Fruit fly (Drosophila melanogaster) whole organism, embryonic: ENCODE data around the gene eIF3l.

Source experiments
- Aef1 ChIP-seq: fragments of 200-800 bp; sonication (Bioruptor generic); IDR thresholded peaks from 3 replicates; pipeline ENCODE4 v1.3.6; 2022; ENCODE audit warnings: missing biosample characterization, missing genetic modification characterization
- Bdp1 ChIP-seq: fragments of 200-800 bp; sonication (Bioruptor generic); optimal IDR thresholded peaks from 3 replicates; lab custom pipeline; 2016; ENCODE audit warnings: missing biosample characterization, missing genetic modification characterization
- CG11723 ChIP-seq: fragments of 200-800 bp; sonication (Bioruptor generic); optimal IDR thresholded peaks from 2 replicates; lab custom pipeline; 2017; ENCODE audit warnings: missing biosample characterization, mild to moderate bottlenecking, missing genetic modification characterization
- CG12104 ChIP-seq: fragments of 200-800 bp; sonication (Bioruptor generic); optimal IDR thresholded peaks from 3 replicates; lab custom pipeline; 2016; ENCODE audit warnings: missing biosample characterization, missing genetic modification characterization
- CG1233 ChIP-seq: fragments of 200-800 bp; sonication (Bioruptor generic); optimal IDR thresholded peaks from 4 replicates; lab custom pipeline; 2018; ENCODE audit warnings: missing biosample characterization, mild to moderate bottlenecking, missing genetic modification characterization
- CG12659 ChIP-seq: fragments of 200-800 bp; sonication (Bioruptor generic); optimal IDR thresholded peaks from 3 replicates; lab custom pipeline; 2017; ENCODE audit warnings: mild to moderate bottlenecking, missing biosample characterization, missing genetic modification reagents, missing genetic modification characterization
- CG12744 ChIP-seq: fragments of 200-800 bp; sonication (Bioruptor generic); optimal IDR thresholded peaks from 2 replicates; lab custom pipeline; 2016; ENCODE audit warnings: missing biosample characterization, missing genetic modification characterization
- CG15011 ChIP-seq: fragments of 200-800 bp; sonication (Bioruptor generic); optimal IDR thresholded peaks from 3 replicates; lab custom pipeline; 2018; ENCODE audit warnings: missing biosample characterization, mild to moderate bottlenecking, missing genetic modification characterization
- CG15269 ChIP-seq: fragments of 200-800 bp; sonication (Bioruptor generic); optimal IDR thresholded peaks from 2 replicates; lab custom pipeline; 2018; ENCODE audit warnings: missing biosample characterization, mild to moderate bottlenecking, missing genetic modification characterization, moderate library complexity
- CG1529 ChIP-seq: fragments of 200-800 bp; sonication (Bioruptor generic); optimal IDR thresholded peaks from 3 replicates; lab custom pipeline; 2018; ENCODE audit warnings: missing biosample characterization, missing genetic modification characterization
- CG18262 ChIP-seq: fragments of 200-800 bp; optimal IDR thresholded peaks from 3 replicates; lab custom pipeline; 2019; ENCODE audit warnings: missing biosample characterization, mild to moderate bottlenecking, missing genetic modification characterization, moderate library complexity
- CG2678 ChIP-seq: fragments of 200-800 bp; sonication (Bioruptor generic); optimal IDR thresholded peaks from 3 replicates; lab custom pipeline; 2019; ENCODE audit warnings: missing biosample characterization, mild to moderate bottlenecking, missing genetic modification characterization, moderate library complexity
- CG31224 ChIP-seq: fragments of 200-800 bp; sonication (Bioruptor generic); IDR thresholded peaks from 2 replicates; pipeline ENCODE4 v1.3.6; 2022; ENCODE audit warnings: missing biosample characterization, missing genetic modification characterization
- CG4617 ChIP-seq: fragments of 200-800 bp; sonication (Bioruptor generic); optimal IDR thresholded peaks from 3 replicates; lab custom pipeline; 2016; ENCODE audit warnings: missing biosample characterization, missing genetic modification characterization, borderline replicate concordance
- CG4854 ChIP-seq: fragments of 200-800 bp; sonication (Bioruptor generic); optimal IDR thresholded peaks from 2 replicates; lab custom pipeline; 2016; ENCODE audit warnings: missing biosample characterization, missing genetic modification characterization, inconsistent platforms
- CG6175 ChIP-seq: fragments of 200-800 bp; sonication (Bioruptor generic); IDR thresholded peaks from 3 replicates; pipeline ENCODE4 v1.3.6; 2022; ENCODE audit warnings: missing biosample characterization, missing genetic modification characterization
- CG6683 ChIP-seq: fragments of 200-800 bp; sonication (Bioruptor generic); optimal IDR thresholded peaks from 2 replicates; lab custom pipeline; 2017; ENCODE audit warnings: missing biosample characterization, mild to moderate bottlenecking, missing genetic modification characterization, missing genetic modification reagents
- CG6854 ChIP-seq: fragments of 200-800 bp; sonication (Bioruptor generic); optimal IDR thresholded peaks from 3 replicates; lab custom pipeline; 2017; ENCODE audit warnings: missing biosample characterization, mild to moderate bottlenecking, missing genetic modification characterization
- CG8359 ChIP-seq: fragments of 200-800 bp; sonication (Bioruptor generic); optimal IDR thresholded peaks from 2 replicates; lab custom pipeline; 2017; ENCODE audit warnings: missing biosample characterization, mild to moderate bottlenecking, missing genetic modification characterization, borderline replicate concordance
- Doc3 ChIP-seq: fragments of 200-800 bp; sonication (Bioruptor generic); IDR thresholded peaks from 3 replicates; pipeline ENCODE4 v1.3.6; 2022; ENCODE audit warnings: missing biosample characterization, missing genetic modification characterization; ENCODE audit not compliant: partially characterized antibody
- E2f1 ChIP-seq: fragments of 200-800 bp; sonication (Bioruptor generic); IDR thresholded peaks from 2 replicates; pipeline ENCODE4 v1.3.6; 2022; ENCODE audit warnings: missing biosample characterization, missing genetic modification characterization
- HLH54F ChIP-seq: fragments of 200-800 bp; sonication (Bioruptor generic); optimal IDR thresholded peaks from 3 replicates; lab custom pipeline; 2016; ENCODE audit warnings: missing biosample characterization, missing genetic modification characterization
- Hr3 ChIP-seq: fragments of 200-800 bp; sonication (Bioruptor generic); optimal IDR thresholded peaks from 3 replicates; lab custom pipeline; 2016; ENCODE audit warnings: missing biosample characterization, missing genetic modification characterization
- Hr78 ChIP-seq, 2 experiments: fragments of 200-800 bp in 1 of 2; fragments of >200 bp in 1 of 2; sonication (Bioruptor generic) in 1 of 2; optimal IDR thresholded peaks; 2 replicates each; lab custom pipeline; 2017 to 2019; ENCODE audit warnings: missing biosample characterization in 2 of 2, missing genetic modification characterization in 2 of 2, mild to moderate bottlenecking in 1 of 2, moderate library complexity in 1 of 2
- Sry-δ ChIP-seq: fragments of 200-800 bp; sonication (Bioruptor generic); optimal IDR thresholded peaks from 2 replicates; lab custom pipeline; 2016; ENCODE audit warnings: missing biosample characterization, missing genetic modification characterization
- Tbp ChIP-seq: fragments of >200 bp; optimal IDR thresholded peaks from 2 replicates; lab custom pipeline; 2018; ENCODE audit warnings: missing biosample characterization, missing genetic modification characterization
- YL-1 ChIP-seq: fragments of 200-800 bp; sonication (Bioruptor generic); optimal IDR thresholded peaks from 3 replicates; lab custom pipeline; 2017; ENCODE audit warnings: missing biosample characterization, mild to moderate bottlenecking, missing genetic modification characterization
- bigmax ChIP-seq: fragments of 200-800 bp; sonication (Bioruptor generic); optimal IDR thresholded peaks from 2 replicates; lab custom pipeline; 2018; ENCODE audit warnings: missing biosample characterization, mild to moderate bottlenecking, missing genetic modification characterization
- cas ChIP-seq: fragments of 200-800 bp; sonication (Bioruptor generic); IDR thresholded peaks from 2 replicates; pipeline ENCODE4 v1.3.6; 2022; ENCODE audit warnings: missing biosample characterization, missing genetic modification characterization
- ci ChIP-seq: fragments of 200-800 bp; sonication (Bioruptor generic); IDR thresholded peaks from 3 replicates; pipeline ENCODE4 v1.3.6; 2022; ENCODE audit warnings: missing biosample characterization, missing genetic modification characterization
- dmrt99B ChIP-seq: fragments of 200-800 bp; sonication (Bioruptor generic); optimal IDR thresholded peaks from 2 replicates; lab custom pipeline; 2018; ENCODE audit warnings: missing biosample characterization, mild to moderate bottlenecking, missing genetic modification characterization, moderate library complexity
- ewg ChIP-seq: fragments of 200-800 bp; sonication (Bioruptor generic); optimal IDR thresholded peaks from 3 replicates; lab custom pipeline; 2017; ENCODE audit warnings: mild to moderate bottlenecking, missing biosample characterization, missing genetic modification reagents, missing genetic modification characterization
- gsb ChIP-seq: fragments of 200-800 bp; sonication (Bioruptor generic); IDR thresholded peaks from 2 replicates; pipeline ENCODE4 v1.3.6; 2022; ENCODE audit warnings: missing biosample characterization, missing genetic modification characterization
- gt ChIP-seq: fragments of 200-800 bp; sonication (Bioruptor generic); IDR thresholded peaks from 2 replicates; pipeline ENCODE4 v1.3.6; 2022; ENCODE audit warnings: missing biosample characterization, missing genetic modification characterization
- insv ChIP-seq, 2 experiments: fragments of 200-800 bp; sonication (Bioruptor generic); optimal IDR thresholded peaks; 3 replicates each; lab custom pipeline; 2016 to 2018; ENCODE audit warnings: missing biosample characterization in 2 of 2, missing genetic modification characterization in 2 of 2
- nerfin-1 ChIP-seq: fragments of 200-800 bp; sonication (Bioruptor generic); optimal IDR thresholded peaks from 3 replicates; lab custom pipeline; 2019; ENCODE audit warnings: missing biosample characterization, mild to moderate bottlenecking, missing genetic modification characterization, moderate library complexity
- pan ChIP-seq, 4 experiments: fragments of >200 bp in 3 of 4; fragments of 200-800 bp in 1 of 4; sonication (Bioruptor generic) in 1 of 4; optimal IDR thresholded peaks in 3 of 4; IDR thresholded peaks in 1 of 4; 2 replicates each; pipeline versions ENCODE4 v1.3.6 to Lab custom; 2017 to 2022; ENCODE audit warnings: missing biosample characterization in 2 of 4, missing genetic modification characterization in 2 of 4, mixed read lengths in 1 of 4
- pnt ChIP-seq: fragments of 200-800 bp; sonication (Bioruptor generic); optimal IDR thresholded peaks from 3 replicates; lab custom pipeline; 2016; ENCODE audit warnings: missing biosample characterization, missing genetic modification characterization
- ranshi ChIP-seq: fragments of 200-800 bp; sonication (Bioruptor generic); IDR thresholded peaks from 2 replicates; pipeline ENCODE4 v1.3.6; 2022; ENCODE audit warnings: missing biosample characterization, missing genetic modification characterization
- sc ChIP-seq, 3 experiments: fragments of >200 bp in 2 of 3; fragments of 200-800 bp in 1 of 3; sonication (Bioruptor generic) in 1 of 3; optimal IDR thresholded peaks; 2 replicates in 2 of 3; 3 replicates in 1 of 3; lab custom pipeline; 2017; ENCODE audit warnings: mild to moderate bottlenecking in 1 of 3, missing biosample characterization in 1 of 3, missing genetic modification characterization in 1 of 3, missing genetic modification reagents in 1 of 3
- sd ChIP-seq: fragments of 200-800 bp; sonication (Bioruptor generic); optimal IDR thresholded peaks from 3 replicates; lab custom pipeline; 2018; ENCODE audit warnings: missing biosample characterization, mild to moderate bottlenecking, missing genetic modification characterization, moderate library complexity
- slbo ChIP-seq: fragments of 200-800 bp; sonication (Bioruptor generic); IDR thresholded peaks from 2 replicates; pipeline ENCODE4 v1.3.6; 2022; ENCODE audit warnings: missing biosample characterization, missing genetic modification characterization
- tna ChIP-seq: fragments of 200-800 bp; sonication (Bioruptor generic); IDR thresholded peaks from 2 replicates; pipeline ENCODE4 v1.3.6; 2022; ENCODE audit warnings: missing biosample characterization, missing genetic modification characterization; ENCODE audit not compliant: partially characterized antibody
- trh ChIP-seq: fragments of 200-800 bp; sonication (Bioruptor generic); optimal IDR thresholded peaks from 2 replicates; lab custom pipeline; 2016; ENCODE audit warnings: missing biosample characterization, missing genetic modification characterization
- vfl ChIP-seq: fragments of 200-800 bp; sonication (Bioruptor generic); optimal IDR thresholded peaks from 2 replicates; lab custom pipeline; 2016; ENCODE audit warnings: missing biosample characterization, missing genetic modification characterization
- vvl ChIP-seq: fragments of 200-800 bp; sonication (Bioruptor generic); IDR thresholded peaks from 2 replicates; pipeline ENCODE4 v1.3.6; 2022; ENCODE audit warnings: missing biosample characterization, missing genetic modification characterization
- zf30C ChIP-seq: fragments of 200-800 bp; sonication (Bioruptor generic); optimal IDR thresholded peaks from 3 replicates; lab custom pipeline; 2018; ENCODE audit warnings: missing biosample characterization, mild to moderate bottlenecking, missing genetic modification characterization

The eIF3l gene

DNA sequence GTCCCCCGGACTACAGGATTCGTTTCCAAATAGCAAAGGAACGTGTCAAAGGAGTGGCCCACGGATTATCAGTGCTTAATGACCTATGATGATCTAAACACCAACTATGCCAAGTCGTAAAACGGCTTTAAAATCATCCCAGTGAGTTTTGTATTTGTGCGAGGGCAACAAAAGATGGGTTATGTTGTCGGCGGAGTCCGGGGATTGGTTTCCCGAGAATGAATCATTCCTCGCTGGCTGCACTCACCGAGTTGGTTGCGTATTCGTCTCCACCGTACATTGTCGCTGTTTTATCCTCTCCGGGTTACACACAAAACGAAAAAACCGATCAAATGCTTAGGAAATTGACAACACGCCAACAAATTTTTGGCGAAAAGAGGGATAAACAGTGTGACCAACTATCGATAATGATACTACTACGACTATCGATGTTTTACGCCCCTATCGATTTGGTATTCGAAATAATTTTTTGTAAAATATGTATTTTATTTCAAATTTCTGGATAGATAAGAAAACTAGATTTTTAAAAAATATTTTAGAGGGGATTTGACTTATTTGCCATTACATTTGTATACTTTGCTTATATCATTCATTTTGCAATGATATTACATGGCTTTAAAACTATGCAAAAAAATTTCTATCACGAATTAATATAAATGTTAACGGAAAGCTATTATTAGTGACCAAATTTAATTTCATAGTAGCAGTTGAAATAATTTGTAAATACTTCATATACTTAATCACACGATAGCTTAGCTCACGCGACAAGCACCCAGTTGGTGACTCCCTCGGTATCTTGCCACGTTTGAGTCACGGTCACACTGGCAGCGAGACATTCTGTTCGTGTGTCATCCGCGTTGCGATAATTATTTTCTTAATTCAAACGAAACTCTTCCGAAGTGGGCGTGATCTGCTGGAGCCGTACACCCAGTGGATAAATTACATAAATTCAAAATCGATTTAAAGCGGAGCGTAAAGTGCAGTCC, at the start of gene eIF3l, which contains the start of gene Nrx-IV (continued):
- TF ChIP-seq Bdp1 (GFP tag; lab: Kevin White, UChicago), result no peak
- no peak for TF ChIP-seq CG6854 (GFP tag; lab: Kevin White, UChicago)
- TF ChIP-seq Hr78 (GFP tag; optimal IDR thresholded peaks at IDR 0.05; lab: Kevin White, UChicago), result no peak
- TF ChIP-seq bigmax (GFP tag; lab: Kevin White, UChicago), result peak; percentile 88
- peak; percentile 59; the same call in 2 of the 3 replicates for TF ChIP-seq Doc3 (GFP tag; lab: Robert Waterston, UW)
- no peak for TF ChIP-seq HLH54F
- no peak for TF ChIP-seq dmrt99B (tag; lab: Kevin White, UChicago)
- no peak for TF ChIP-seq pan (optimal IDR thresholded peaks at IDR 0.05; lab: Kevin White, UChicago)
- no peak for TF ChIP-seq pan (GFP tag; optimal IDR thresholded peaks at IDR 0.05 in 1 of 2, IDR thresholded peaks at IDR 0.05 in 1 of 2)
- no peak for TF ChIP-seq CG11723 (GFP tag; lab: Kevin White, UChicago)
- no peak for TF ChIP-seq E2f1 (GFP tag; lab: Robert Waterston, UW)
- no peak for TF ChIP-seq CG2678 (tag; lab: Kevin White, UChicago)
- no peak for TF ChIP-seq sc (optimal IDR thresholded peaks at IDR 0.05; lab: Kevin White, UChicago)
- no peak for TF ChIP-seq sc (GFP tag; optimal IDR thresholded peaks at IDR 0.05; lab: Kevin White, UChicago)
- no peak for TF ChIP-seq ranshi
- no peak for TF ChIP-seq vvl (GFP tag; lab: Robert Waterston, UW)
- TF ChIP-seq CG12744 (GFP tag; lab: Kevin White, UChicago), result no peak
- TF ChIP-seq Tbp, result no peak
- no peak for TF ChIP-seq CG18262 (tag; lab: Kevin White, UChicago)
- TF ChIP-seq insv (GFP tag; optimal IDR thresholded peaks at IDR 0.05; lab: Kevin White, UChicago), result no peak
- TF ChIP-seq cas (GFP tag; lab: Robert Waterston, UW), result no peak
- no peak for TF ChIP-seq CG4854 (GFP tag; lab: Kevin White, UChicago)
- no peak for TF ChIP-seq zf30C
- TF ChIP-seq CG12104 (GFP tag; lab: Kevin White, UChicago), result no peak
- TF ChIP-seq gt, result no peak
- no peak for TF ChIP-seq CG15269 (tag; lab: Kevin White, UChicago)
- no peak for TF ChIP-seq Aef1 (GFP tag; lab: Robert Waterston, UW)
- TF ChIP-seq CG1529 (GFP tag; lab: Kevin White, UChicago), result no peak
- TF ChIP-seq Hr3, result no peak
- TF ChIP-seq CG6683 (GFP tag; lab: Kevin White, UChicago), result no peak
- peak; percentile 74 for TF ChIP-seq Sry-δ (GFP tag; lab: Kevin White, UChicago)
- 0 out of 2 replicates have a peak, but pooled peaks have one; percentile 22 for TF ChIP-seq tna (GFP tag; lab: Robert Waterston, UW)
- TF ChIP-seq CG4617 (GFP tag; lab: Kevin White, UChicago), result peak; percentile 47
- TF ChIP-seq ewg (GFP tag; lab: Kevin White, UChicago), result no peak
- TF ChIP-seq sd (tag; lab: Kevin White, UChicago), result no peak
- TF ChIP-seq vfl (GFP tag; lab: Kevin White, UChicago), result no peak
- no peak for TF ChIP-seq gsb (GFP tag; lab: Robert Waterston, UW)
- TF ChIP-seq trh (GFP tag; lab: Kevin White, UChicago), result no peak
- no peak for TF ChIP-seq CG1233 (GFP tag; lab: Kevin White, UChicago)
- TF ChIP-seq CG8359 (GFP tag; lab: Kevin White, UChicago), result no peak
- TF ChIP-seq pnt (GFP tag; lab: Kevin White, UChicago), result no peak
- TF ChIP-seq CG6175 (GFP tag; lab: Robert Waterston, UW), result no peak
- TF ChIP-seq YL-1, result peak; percentile 57
- no peak for TF ChIP-seq nerfin-1 (tag; lab: Kevin White, UChicago)
- TF ChIP-seq CG31224 (GFP tag; lab: Robert Waterston, UW), result no peak
- TF ChIP-seq CG15011 (GFP tag; lab: Kevin White, UChicago), result no peak
- no peak for TF ChIP-seq slbo
- TF ChIP-seq ci, result peak; percentile 28; the same call in 1 of the 3 replicates
- peak; percentile 35 for TF ChIP-seq CG12659 (GFP tag; lab: Kevin White, UChicago)
